Fruit fly (Drosophila melanogaster): ENCODE measurements around the gene brk.

brk gene

dm6 chrX:7293133-7293873 lies 14.4 kb upstream of the brk start:
- TF ChIP-seq gl (tag; optimal IDR thresholded peaks at IDR 0.05) (peak; percentile 80), Pif1A (GFP tag; optimal IDR thresholded peaks at IDR 0.05) (peak; percentile 84), CG8301 (tag; optimal IDR thresholded peaks at IDR 0.05) (peak; percentile 81), rn (GFP tag; IDR thresholded peaks at IDR 0.05) (peak; percentile 82), D1 (tag; optimal IDR thresholded peaks at IDR 0.05) (peak; percentile 65), CG34367 (tag; optimal IDR thresholded peaks at IDR 0.05) (peak; percentile 90), CG8159 (tag; optimal IDR thresholded peaks at IDR 0.05) (peak; percentile 89), CG32121 (GFP tag; IDR thresholded peaks at IDR 0.05) (peak; percentile 88), CG9948 (tag; optimal IDR thresholded peaks at IDR 0.05) (peak; percentile 85), CG12605 (GFP tag; IDR thresholded peaks at IDR 0.05) (peak; percentile 85), CG14655 (GFP tag; optimal IDR thresholded peaks at IDR 0.05) (peak; percentile 84), CG13204 (GFP tag; optimal IDR thresholded peaks at IDR 0.05) (peak; percentile 67), Snoo (tag; optimal IDR thresholded peaks at IDR 0.05) (peak; percentile 80), Ets98B (GFP tag; IDR thresholded peaks at IDR 0.05) (peak; percentile 91), CG10348 (GFP tag; IDR thresholded peaks at IDR 0.05) (peak; percentile 71), fd96Ca (GFP tag; IDR thresholded peaks at IDR 0.05) (peak; percentile 93), CG4496 (GFP tag; IDR thresholded peaks at IDR 0.05) (peak; percentile 95), CG15710 (tag; optimal IDR thresholded peaks at IDR 0.05) (peak; percentile 91), Pif1B (GFP tag; optimal IDR thresholded peaks at IDR 0.05) (peak; percentile 86), EcR (GFP tag; optimal IDR thresholded peaks at IDR 0.05) (no peak), CG17806 (tag; optimal IDR thresholded peaks at IDR 0.05) (peak; percentile 90)

DNA sequence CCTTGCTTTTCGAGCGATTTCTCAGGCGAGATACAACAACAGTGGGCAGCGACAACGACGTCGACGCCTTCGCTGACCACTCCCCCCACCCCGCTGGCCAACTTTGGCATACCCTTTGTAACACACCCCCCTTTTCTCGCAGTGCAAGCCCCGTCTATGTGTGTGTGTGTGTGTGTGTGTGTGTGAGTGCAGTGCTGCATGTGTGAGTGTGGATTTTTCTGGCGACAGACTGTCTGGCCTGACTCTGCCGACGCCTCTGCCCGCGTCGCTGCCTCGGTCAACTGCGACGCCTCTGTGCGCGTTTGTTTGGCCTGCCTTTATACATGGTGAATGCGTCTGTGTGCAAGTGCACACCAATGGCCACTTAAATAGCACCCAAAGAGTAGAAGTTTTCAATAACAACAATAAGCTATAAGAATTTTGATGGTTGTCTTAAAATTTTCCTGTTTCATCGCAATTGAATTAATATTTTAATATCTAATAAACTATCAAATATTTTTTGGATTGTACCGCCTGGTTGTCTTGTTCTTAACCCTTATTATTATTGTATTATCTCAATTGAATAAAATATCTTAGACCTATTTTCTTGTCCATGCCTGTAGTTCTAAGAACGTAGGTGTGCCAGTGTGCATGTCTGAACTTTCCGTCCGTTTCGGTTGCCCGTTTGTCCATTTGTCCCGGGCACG lies 13.7 kb upstream of the brk start:
- TF ChIP-seq CG4496 (GFP tag; IDR thresholded peaks at IDR 0.05): peak; percentile 90
- peak; percentile 92 for TF ChIP-seq CG8301 (tag; optimal IDR thresholded peaks at IDR 0.05)
- peak; percentile 92 for TF ChIP-seq CG34367 (tag; optimal IDR thresholded peaks at IDR 0.05)
- TF ChIP-seq Snoo (tag; optimal IDR thresholded peaks at IDR 0.05): peak; percentile 78
- peak; percentile 83 for TF ChIP-seq Pif1B (GFP tag; optimal IDR thresholded peaks at IDR 0.05)
- peak; percentile 74 for TF ChIP-seq Pif1A (GFP tag; optimal IDR thresholded peaks at IDR 0.05)
- peak; percentile 95 for TF ChIP-seq CG15710 (tag; optimal IDR thresholded peaks at IDR 0.05)
- TF ChIP-seq CG14655 (GFP tag; optimal IDR thresholded peaks at IDR 0.05): peak; percentile 93
- peak; percentile 85 for TF ChIP-seq CG12605 (GFP tag; IDR thresholded peaks at IDR 0.05)
- peak; percentile 69 for TF ChIP-seq D1 (tag; optimal IDR thresholded peaks at IDR 0.05)
- peak; percentile 82 for TF ChIP-seq CG13204 (GFP tag; optimal IDR thresholded peaks at IDR 0.05)
- TF ChIP-seq CG17806 (tag; optimal IDR thresholded peaks at IDR 0.05): peak; percentile 89
- no peak for TF ChIP-seq EcR (GFP tag; optimal IDR thresholded peaks at IDR 0.05)
- TF ChIP-seq CG8159 (tag; optimal IDR thresholded peaks at IDR 0.05): peak; percentile 95
- peak; percentile 80 for TF ChIP-seq Ets98B (GFP tag; IDR thresholded peaks at IDR 0.05)
- TF ChIP-seq CG10348 (GFP tag; IDR thresholded peaks at IDR 0.05): peak; percentile 60; the same call in 1 of the 2 replicates
- peak; percentile 89 for TF ChIP-seq CG32121 (GFP tag; IDR thresholded peaks at IDR 0.05)
- TF ChIP-seq fd96Ca (GFP tag; IDR thresholded peaks at IDR 0.05): 0 out of 3 replicates have a peak, but pooled peaks have one; percentile 11
- TF ChIP-seq rn (GFP tag; IDR thresholded peaks at IDR 0.05): no peak
- TF ChIP-seq gl (tag; optimal IDR thresholded peaks at IDR 0.05): peak; percentile 80
- TF ChIP-seq CG9948 (tag; optimal IDR thresholded peaks at IDR 0.05): peak; percentile 94

dm6 chrX:7295973-7296372 lies 11.8 kb upstream of the brk start:
- TF ChIP-seq fd96Ca (GFP tag; IDR thresholded peaks at IDR 0.05) (no peak), Snoo (tag; optimal IDR thresholded peaks at IDR 0.05) (no peak), CG12605 (GFP tag; IDR thresholded peaks at IDR 0.05) (no peak), CG32121 (GFP tag; IDR thresholded peaks at IDR 0.05) (no peak), Pif1A (GFP tag; optimal IDR thresholded peaks at IDR 0.05) (no peak)

DNA sequence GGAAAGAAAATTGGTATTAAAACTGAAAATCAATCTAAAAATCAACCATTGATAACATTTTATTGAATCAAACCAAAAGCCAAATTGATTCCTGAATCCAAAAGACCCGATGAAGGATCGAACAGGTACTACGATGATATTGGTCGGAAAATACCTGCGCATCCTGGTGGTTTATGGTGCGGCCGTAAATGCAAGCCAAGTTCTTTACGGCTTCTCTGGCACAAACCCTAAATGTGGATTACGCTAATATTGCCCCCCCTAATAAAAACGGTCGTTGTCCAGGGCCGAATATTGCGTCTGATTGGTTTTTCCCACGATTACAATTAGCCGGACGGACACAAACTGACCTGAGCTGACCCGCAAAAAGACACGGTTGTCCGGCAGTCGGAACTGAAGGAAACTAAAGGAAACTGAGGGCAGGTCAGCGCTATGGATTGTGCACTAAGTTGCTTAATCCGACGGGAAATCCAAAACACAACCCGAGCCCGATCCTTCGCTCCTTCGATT lies 11.0 kb upstream of the brk start:
- TF ChIP-seq CG9948 (tag; optimal IDR thresholded peaks at IDR 0.05) (no peak), CG32121 (GFP tag; IDR thresholded peaks at IDR 0.05) (no peak), CG13204 (GFP tag; optimal IDR thresholded peaks at IDR 0.05) (no peak), D1 (tag; optimal IDR thresholded peaks at IDR 0.05) (no peak), Ets98B (GFP tag; IDR thresholded peaks at IDR 0.05) (no peak), CG34367 (tag; optimal IDR thresholded peaks at IDR 0.05) (no peak), fd96Ca (GFP tag; IDR thresholded peaks at IDR 0.05) (no peak), CG4496 (GFP tag; IDR thresholded peaks at IDR 0.05) (no peak), rn (GFP tag; IDR thresholded peaks at IDR 0.05) (no peak), CG12605 (GFP tag; IDR thresholded peaks at IDR 0.05) (no peak), Pif1A (GFP tag; optimal IDR thresholded peaks at IDR 0.05) (no peak), Snoo (tag; optimal IDR thresholded peaks at IDR 0.05) (no peak), CG17806 (tag; optimal IDR thresholded peaks at IDR 0.05) (no peak), CG15710 (tag; optimal IDR thresholded peaks at IDR 0.05) (no peak), CG14655 (GFP tag; optimal IDR thresholded peaks at IDR 0.05) (no peak), CG8159 (tag; optimal IDR thresholded peaks at IDR 0.05) (no peak), Pif1B (GFP tag; optimal IDR thresholded peaks at IDR 0.05) (no peak), gl (tag; optimal IDR thresholded peaks at IDR 0.05) (no peak)

- TF ChIP-seq CG14655 (GFP tag; optimal IDR thresholded peaks at IDR 0.05) (no peak), Pif1A (GFP tag; optimal IDR thresholded peaks at IDR 0.05) (no peak), EcR (GFP tag; optimal IDR thresholded peaks at IDR 0.05) (no peak), CG8301 (tag; optimal IDR thresholded peaks at IDR 0.05) (no peak), CG12605 (GFP tag; IDR thresholded peaks at IDR 0.05) (no peak), gl (tag; optimal IDR thresholded peaks at IDR 0.05) (no peak), CG34367 (tag; optimal IDR thresholded peaks at IDR 0.05) (no peak), CG4496 (GFP tag; IDR thresholded peaks at IDR 0.05) (no peak), CG13204 (GFP tag; optimal IDR thresholded peaks at IDR 0.05) (no peak), CG32121 (GFP tag; IDR thresholded peaks at IDR 0.05) (no peak), CG9948 (tag; optimal IDR thresholded peaks at IDR 0.05) (no peak), Ets98B (GFP tag; IDR thresholded peaks at IDR 0.05) (no peak), CG15710 (tag; optimal IDR thresholded peaks at IDR 0.05) (no peak)
These were observed 9.4 kb upstream of the brk start for dm6 chrX:7298323-7298722.

Measured in whole organism, pupa.